Fruit fly (Drosophila melanogaster) whole organism, embryonic: ENCODE results near the gene CG13039.
A peak's percentile ranks its signal among the peaks of the same experiment; 100 is the strongest.

ENCODE experiments used
- Aef1 ChIP-seq: fragments of 200-800 bp; sonication (Bioruptor generic); IDR thresholded peaks from 3 replicates; pipeline ENCODE4 v1.3.6; 2022; ENCODE audit warnings: missing biosample characterization, missing genetic modification characterization
- C15 ChIP-seq: fragments of 200-800 bp; sonication (Bioruptor generic); IDR thresholded peaks from 3 replicates; pipeline ENCODE4 v1.3.6; 2022; ENCODE audit warnings: missing biosample characterization, missing genetic modification characterization
- CG10147 ChIP-seq: fragments of 200-800 bp; sonication (Bioruptor generic); optimal IDR thresholded peaks from 2 replicates; lab custom pipeline; 2019; ENCODE audit warnings: missing biosample characterization, mild to moderate bottlenecking, missing genetic modification characterization, moderate library complexity
- CG10267 ChIP-seq: fragments of 200-800 bp; sonication (Bioruptor generic); optimal IDR thresholded peaks from 2 replicates; lab custom pipeline; 2018; ENCODE audit warnings: missing biosample characterization, mild to moderate bottlenecking, missing genetic modification characterization, moderate library complexity
- CG11085 ChIP-seq: fragments of 200-800 bp; sonication (Bioruptor generic); IDR thresholded peaks from 2 replicates; pipeline ENCODE4 v1.3.6; 2022; ENCODE audit warnings: missing biosample characterization, missing genetic modification characterization
- CG11093 ChIP-seq: fragments of 200-800 bp; sonication (Bioruptor generic); IDR thresholded peaks from 3 replicates; pipeline ENCODE4 v1.3.6; 2022; ENCODE audit warnings: missing biosample characterization, missing genetic modification characterization
- CG12155 ChIP-seq: fragments of 200-800 bp; sonication (Bioruptor generic); optimal IDR thresholded peaks from 3 replicates; lab custom pipeline; 2016; ENCODE audit warnings: missing biosample characterization, missing genetic modification characterization
- CG17612 ChIP-seq: fragments of 200-800 bp; sonication (Bioruptor generic); IDR thresholded peaks from 2 replicates; pipeline ENCODE4 v1.3.6; 2022; ENCODE audit warnings: missing biosample characterization, missing genetic modification characterization
- CG18476 ChIP-seq: fragments of 200-800 bp; sonication (Bioruptor generic); optimal IDR thresholded peaks from 2 replicates; lab custom pipeline; 2016; ENCODE audit warnings: missing biosample characterization, mild to moderate bottlenecking, missing genetic modification characterization
- CG7745 ChIP-seq: fragments of 200-800 bp; sonication (Bioruptor generic); optimal IDR thresholded peaks from 2 replicates; lab custom pipeline; 2018; ENCODE audit warnings: missing biosample characterization, mild to moderate bottlenecking, missing genetic modification characterization, moderate library complexity
- Deaf1 ChIP-seq: fragments of 200-800 bp; optimal IDR thresholded peaks from 3 replicates; lab custom pipeline; 2019; ENCODE audit warnings: missing biosample characterization, mild to moderate bottlenecking, missing genetic modification characterization, moderate library complexity
- Dref ChIP-seq: fragments of 200-800 bp; sonication (Bioruptor generic); IDR thresholded peaks from 2 replicates; pipeline ENCODE4 v1.3.6; 2022; ENCODE audit warnings: missing biosample characterization, missing genetic modification characterization
- Ets65A ChIP-seq: fragments of 200-800 bp; sonication (Bioruptor generic); peaks from one replicate; lab custom pipeline; 2016; ENCODE audit warnings: missing biosample characterization, missing genetic modification characterization
- Gsc ChIP-seq: fragments of 200-800 bp; sonication (Bioruptor generic); IDR thresholded peaks from 2 replicates; pipeline ENCODE4 v1.3.6; 2022; ENCODE audit warnings: missing biosample characterization, missing genetic modification characterization
- MBD-R2 ChIP-seq: fragments of 200-800 bp; sonication (Bioruptor generic); IDR thresholded peaks from 2 replicates; pipeline ENCODE4 v1.3.6; 2022; ENCODE audit warnings: missing biosample characterization, missing genetic modification characterization
- NC2α ChIP-seq: fragments of 200-800 bp; sonication (Bioruptor generic); optimal IDR thresholded peaks from 2 replicates; lab custom pipeline; 2016; ENCODE audit warnings: missing biosample characterization, missing genetic modification characterization
- Spps ChIP-seq: fragments of 200-800 bp; sonication (Bioruptor generic); optimal IDR thresholded peaks from 2 replicates; lab custom pipeline; 2018; ENCODE audit warnings: missing biosample characterization, mild to moderate bottlenecking, missing genetic modification characterization
- br ChIP-seq: fragments of >200 bp; optimal IDR thresholded peaks from 2 replicates; lab custom pipeline; 2017
- chinmo ChIP-seq: fragments of 200-800 bp; sonication (Bioruptor generic); IDR thresholded peaks from 4 replicates; pipeline ENCODE4 v1.3.6; 2022; ENCODE audit warnings: missing biosample characterization, missing genetic modification characterization; ENCODE audit not compliant: partially characterized antibody
- chm ChIP-seq: fragments of 200-800 bp; sonication (Bioruptor generic); IDR thresholded peaks from 2 replicates; pipeline ENCODE4 v1.3.6; 2022; ENCODE audit warnings: missing biosample characterization, missing genetic modification characterization
- chn ChIP-seq: fragments of 200-800 bp; sonication (Bioruptor generic); optimal IDR thresholded peaks from 2 replicates; lab custom pipeline; 2016; ENCODE audit warnings: missing biosample characterization, missing genetic modification characterization
- ewg ChIP-seq: fragments of 200-800 bp; sonication (Bioruptor generic); optimal IDR thresholded peaks from 3 replicates; lab custom pipeline; 2017; ENCODE audit warnings: mild to moderate bottlenecking, missing biosample characterization, missing genetic modification reagents, missing genetic modification characterization
- gsb ChIP-seq: fragments of 200-800 bp; sonication (Bioruptor generic); IDR thresholded peaks from 2 replicates; pipeline ENCODE4 v1.3.6; 2022; ENCODE audit warnings: missing biosample characterization, missing genetic modification characterization
- gsb-n ChIP-seq: fragments of 200-800 bp; sonication (Bioruptor generic); optimal IDR thresholded peaks from 3 replicates; lab custom pipeline; 2018; ENCODE audit warnings: missing biosample characterization, mild to moderate bottlenecking, missing genetic modification characterization
- hb ChIP-seq: fragments of 200-800 bp; sonication (Bioruptor generic); IDR thresholded peaks from 3 replicates; pipeline ENCODE4 v1.3.6; 2022; ENCODE audit warnings: missing biosample characterization, missing genetic modification characterization; ENCODE audit not compliant: partially characterized antibody
- inv ChIP-seq: fragments of 200-800 bp; sonication (Bioruptor generic); IDR thresholded peaks from 2 replicates; pipeline ENCODE4 v1.3.6; 2022; ENCODE audit warnings: missing biosample characterization, missing genetic modification characterization; ENCODE audit not compliant: partially characterized antibody
- kni ChIP-seq: fragments of 200-800 bp; sonication (Bioruptor generic); optimal IDR thresholded peaks from 3 replicates; lab custom pipeline; 2017; ENCODE audit warnings: mild to moderate bottlenecking, missing biosample characterization, missing genetic modification reagents, missing genetic modification characterization
- lov ChIP-seq, 2 experiments: fragments of 200-800 bp in 1 of 2; fragments of >200 bp in 1 of 2; sonication (Bioruptor generic) in 1 of 2; IDR thresholded peaks in 1 of 2; optimal IDR thresholded peaks in 1 of 2; 2 replicates in 1 of 2; 3 replicates in 1 of 2; pipeline versions ENCODE4 v1.3.6 to Lab custom; 2017 to 2022; ENCODE audit warnings: missing biosample characterization in 1 of 2, missing genetic modification characterization in 1 of 2
- nerfin-2 ChIP-seq: fragments of 200-800 bp; sonication (Bioruptor generic); IDR thresholded peaks from 2 replicates; pipeline ENCODE4 v1.3.6; 2022; ENCODE audit warnings: missing biosample characterization, missing genetic modification characterization; ENCODE audit not compliant: partially characterized antibody
- run ChIP-seq: fragments of 200-800 bp; sonication (Bioruptor generic); optimal IDR thresholded peaks from 3 replicates; lab custom pipeline; 2018; ENCODE audit warnings: missing biosample characterization, mild to moderate bottlenecking, missing genetic modification characterization
- salm ChIP-seq: fragments of 200-800 bp; sonication (Bioruptor generic); optimal IDR thresholded peaks from 2 replicates; lab custom pipeline; 2018; ENCODE audit warnings: missing biosample characterization, mild to moderate bottlenecking, missing genetic modification characterization
- unpg ChIP-seq: fragments of 200-800 bp; sonication (Bioruptor generic); optimal IDR thresholded peaks from 3 replicates; lab custom pipeline; 2018; ENCODE audit warnings: missing biosample characterization, mild to moderate bottlenecking, missing genetic modification characterization, moderate library complexity

The CG13039 gene

DNA sequence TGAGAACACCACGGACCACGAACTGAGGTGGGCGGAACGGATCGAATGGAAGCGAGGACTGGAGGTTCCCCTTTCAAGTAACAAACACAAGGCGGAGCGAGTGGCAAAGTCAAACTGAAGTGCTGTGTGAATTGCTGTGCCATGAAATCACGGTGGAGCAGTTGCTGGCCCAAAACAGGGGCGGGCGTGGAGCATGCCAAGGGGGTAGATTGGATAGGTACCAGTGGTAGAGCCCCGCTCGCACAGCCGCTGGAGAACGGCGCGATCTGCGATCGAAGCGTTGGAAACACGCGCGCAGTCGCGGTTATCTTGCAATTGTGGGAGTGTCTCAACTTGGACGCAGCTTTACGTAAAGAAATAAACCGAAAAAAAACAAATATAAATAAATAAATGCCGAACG lies 1.2 kb upstream of the CG13039 start, which contains the start of gene CG13038 (continued):
- TF ChIP-seq Dref (GFP tag; lab: Robert Waterston, UW) = 0 out of 2 replicates have a peak, but pooled peaks have one; percentile 13
- 0 out of 2 replicates have a peak, but pooled peaks have one; percentile 35 for TF ChIP-seq CG11085 (GFP tag; lab: Robert Waterston, UW)
- TF ChIP-seq unpg (GFP tag; lab: Kevin White, UChicago) = no peak
- peak; percentile 75 for TF ChIP-seq Ets65A

DNA sequence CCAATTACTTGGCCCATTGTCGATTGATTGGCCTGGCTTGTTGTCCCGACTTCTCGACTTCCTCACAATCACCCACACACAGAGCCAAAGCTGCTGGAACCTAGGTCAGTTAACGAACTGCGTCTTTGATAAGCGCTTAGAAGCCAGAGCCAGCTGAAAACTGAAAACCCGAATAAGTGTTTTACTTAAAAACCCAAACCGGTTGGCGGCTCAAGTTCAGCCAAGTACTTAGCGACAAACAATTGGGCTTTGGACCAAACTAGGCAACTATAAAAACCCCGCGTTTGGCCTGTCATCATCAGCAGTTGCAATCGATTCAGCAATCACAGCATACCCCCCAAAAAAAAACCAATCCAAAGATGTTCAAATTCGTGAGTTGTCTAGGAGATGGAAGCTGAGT lies 3.2 kb downstream of the CG13039 start, which contains the start of gene CG13059:
Gene CG13059, plus strand, starts transcription at position 301 of the 400 bp plus-strand sequence.
- TF ChIP-seq run (tag; lab: Kevin White, UChicago) (no peak), CG12155 (GFP tag; lab: Kevin White, UChicago) (no peak), CG7745 (tag; lab: Kevin White, UChicago) (no peak), CG10147 (no peak), CG17612 (GFP tag; lab: Robert Waterston, UW) (no peak), Spps (tag; lab: Kevin White, UChicago) (no peak), chn (GFP tag; lab: Kevin White, UChicago) (no peak)
- TF ChIP-seq, all 482 proteins: peak for 0

DNA sequence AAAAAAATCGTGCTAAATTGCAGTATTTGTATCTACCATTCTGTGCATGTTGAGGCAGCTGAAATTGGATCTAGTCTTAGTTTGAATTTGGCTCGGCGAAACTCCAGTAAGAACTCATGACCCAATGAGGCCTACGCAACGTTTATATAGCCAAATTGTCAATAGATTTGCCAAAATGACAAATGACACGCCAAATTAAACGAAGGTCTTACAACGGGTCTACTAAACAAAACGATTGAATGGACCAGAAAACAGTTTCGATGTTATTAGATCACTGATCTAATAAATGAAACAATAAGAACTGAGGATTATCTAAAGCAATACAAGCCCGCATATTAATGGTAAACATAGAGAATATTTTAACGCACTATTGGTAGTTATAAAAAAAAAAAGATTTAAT lies 5.4 kb downstream of the CG13039 start, which contains the start of gene CG42718:
Gene CG42718, minus strand, starts transcription at position 101 of the 400 bp plus-strand sequence.
- TF ChIP-seq gsb-n (tag; lab: Kevin White, UChicago) = no peak
- no peak for TF ChIP-seq gsb (GFP tag; lab: Robert Waterston, UW)
- TF ChIP-seq Aef1 (GFP tag; lab: Robert Waterston, UW) = no peak
- no peak for TF ChIP-seq Gsc (GFP tag; lab: Robert Waterston, UW)
- no peak for TF ChIP-seq br (lab: Kevin White, UChicago)

DNA sequence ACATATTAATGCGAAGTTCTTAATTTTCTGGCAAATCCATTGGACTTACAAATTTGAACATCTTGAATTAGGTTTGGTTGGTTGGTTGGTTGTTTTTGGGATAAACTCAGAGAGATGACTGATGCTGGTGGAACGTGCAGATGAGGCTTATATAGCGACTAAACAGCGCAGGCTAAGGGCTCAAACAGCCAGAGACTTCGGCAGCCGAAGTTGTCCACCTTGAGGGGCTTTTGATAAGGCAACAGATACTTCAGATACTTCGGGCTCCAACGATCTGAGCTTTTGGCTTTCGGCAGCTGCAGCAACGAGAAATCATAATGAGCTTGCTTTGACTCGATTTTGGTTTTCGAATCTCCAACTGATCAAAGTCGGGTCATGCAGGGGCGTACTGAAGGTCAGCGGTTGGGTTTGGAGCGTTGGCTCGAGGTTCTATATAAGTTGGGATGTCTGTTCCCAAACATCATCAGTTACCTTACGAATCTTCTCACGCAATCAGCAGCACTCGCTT lies 7.1 kb downstream of the CG13039 start, which contains the start of the genes CG13041 and CG13060:
Gene CG13041, minus strand, starts transcription at position 128 of the 508 bp plus-strand sequence.
Gene CG13060, plus strand, starts transcription at position 458 of the 508 bp plus-strand sequence.
- TF ChIP-seq chinmo (GFP tag; lab: Robert Waterston, UW) = 0 out of 4 replicates have a peak, but pooled peaks have one; percentile 61
- no peak for TF ChIP-seq chn (GFP tag; lab: Kevin White, UChicago)
- peak; percentile 68 for TF ChIP-seq Deaf1 (tag; lab: Kevin White, UChicago)

- TF ChIP-seq salm (tag; lab: Kevin White, UChicago) (no peak), chm (GFP tag; lab: Robert Waterston, UW) (no peak), MBD-R2 (GFP tag; lab: Robert Waterston, UW) (no peak), C15 (GFP tag; lab: Robert Waterston, UW) (no peak), kni (GFP tag; lab: Kevin White, UChicago) (no peak), CG10267 (tag; lab: Kevin White, UChicago) (no peak), ewg (GFP tag; lab: Kevin White, UChicago) (no peak), NC2α (GFP tag; lab: Kevin White, UChicago) (no peak)
Measured at dm6 chr3L:16317724-16318123, 8.8 kb downstream of the CG13039 start, which contains the start of gene Nplp3. TSS of gene Nplp3 (plus strand) at chr3L:16318024.

dm6 chr3L:16313985-16314384 lies 12.6 kb downstream of the CG13039 start, which contains the start of gene CG13062:
TSS of gene CG13062 (plus strand) at chr3L:16314285.
- TF ChIP-seq CG11093 (GFP tag; lab: Robert Waterston, UW) = no peak
- no peak for TF ChIP-seq inv
- no peak for TF ChIP-seq gsb (GFP tag; lab: Robert Waterston, UW)
- TF ChIP-seq lov (optimal IDR thresholded peaks at IDR 0.05; lab: Kevin White, UChicago) = no peak
- 0 out of 3 replicates have a peak, but pooled peaks have one; percentile 22 for TF ChIP-seq lov (GFP tag; IDR thresholded peaks at IDR 0.05; lab: Robert Waterston, UW)
- no peak for TF ChIP-seq nerfin-2 (GFP tag; lab: Robert Waterston, UW)
- no peak for TF ChIP-seq hb (GFP tag; lab: Robert Waterston, UW)
- TF ChIP-seq Gsc (GFP tag; lab: Robert Waterston, UW) = no peak
- TF ChIP-seq CG18476 (GFP tag; lab: Kevin White, UChicago) = no peak
